Worm (Caenorhabditis elegans) whole organism, L4 larva: ENCODE data around the gene mop-25.2.

Experiments used
- Y5F2A.4 ChIP-seq: fragments of 200-800 bp; sonication (Bioruptor generic); optimal IDR thresholded peaks from 2 replicates; lab custom pipeline; 2018; ENCODE audit warnings: mild to moderate bottlenecking, missing genetic modification characterization, missing compliant biosample characterization
- aly-2 ChIP-seq: sonication (generic microtip); optimal IDR thresholded peaks from 2 replicates; lab custom pipeline; 2018; ENCODE audit warnings: missing biosample characterization, missing genetic modification characterization
- egl-43 ChIP-seq: fragments of 200-800 bp; sonication (Bioruptor generic); IDR thresholded peaks from 2 replicates; pipeline ENCODE4 v1.3.6; 2022; ENCODE audit warnings: missing genetic modification reagents, missing genetic modification characterization, missing compliant biosample characterization
- jun-1 ChIP-seq: fragments of 150-350 bp; optimal IDR thresholded peaks from 2 replicates; lab custom pipeline; 2014; ENCODE audit warnings: missing biosample characterization, missing genetic modification reagents, missing genetic modification characterization
- lin-13 ChIP-seq: fragments of 150-350 bp; optimal IDR thresholded peaks from 2 replicates; lab custom pipeline; 2014; ENCODE audit warnings: missing biosample characterization, missing genetic modification reagents, missing genetic modification characterization
- nhr-10 ChIP-seq: fragments of 150-350 bp; optimal IDR thresholded peaks from 2 replicates; lab custom pipeline; 2014; ENCODE audit warnings: missing biosample characterization, missing genetic modification characterization
- nhr-6 ChIP-seq: fragments of 150-350 bp; optimal IDR thresholded peaks from 2 replicates; lab custom pipeline; 2014; ENCODE audit warnings: missing biosample characterization, missing genetic modification characterization
- nhr-77 ChIP-seq: fragments of 150-350 bp; optimal IDR thresholded peaks from 2 replicates; lab custom pipeline; 2014; ENCODE audit warnings: missing biosample characterization, missing genetic modification characterization
- unc-130 ChIP-seq: sonication (generic microtip); optimal IDR thresholded peaks from 2 replicates; lab custom pipeline; 2016; ENCODE audit warnings: missing genetic modification reagents, missing genetic modification characterization, missing compliant biosample characterization
- ztf-11 ChIP-seq: fragments of 150-350 bp; optimal IDR thresholded peaks from 2 replicates; lab custom pipeline; 2014; ENCODE audit warnings: missing biosample characterization, missing genetic modification characterization

ce11 chrII:9684175-9684574 is 19.3 kb downstream of the mop-25.2 start:
- TF ChIP-seq nhr-6 (tag; lab: Kevin White, UChicago), result no peak
- TF ChIP-seq unc-130, result no peak
- TF ChIP-seq Y5F2A.4 (GFP tag; lab: Kevin White, UChicago), result no peak
- TF ChIP-seq aly-2 (tag; lab: Kevin White, UChicago), result no peak
- TF ChIP-seq nhr-77, result no peak
- no peak for TF ChIP-seq ztf-11 (tag; lab: Kevin White, UChicago)
- no peak for TF ChIP-seq egl-43 (GFP tag; lab: Robert Waterston, UW)
- no peak for TF ChIP-seq nhr-10 (tag; lab: Kevin White, UChicago)
- TF ChIP-seq lin-13 (GFP tag; lab: Kevin White, UChicago), result no peak
- no peak for TF ChIP-seq jun-1
